Fruit fly (Drosophila melanogaster) whole organism, embryonic: ENCODE results near the gene CG3457.

ENCODE experiments used
- Antp ChIP-seq: fragments of 200-800 bp; sonication (Bioruptor generic); optimal IDR thresholded peaks from 3 replicates; lab custom pipeline; 2016; ENCODE audit warnings: missing biosample characterization, missing genetic modification characterization
- CG11695 ChIP-seq: fragments of 200-800 bp; sonication (Bioruptor generic); IDR thresholded peaks from 3 replicates; pipeline ENCODE4 v1.3.6; 2022; ENCODE audit warnings: missing biosample characterization, missing genetic modification characterization
- CG12155 ChIP-seq: fragments of 200-800 bp; sonication (Bioruptor generic); optimal IDR thresholded peaks from 3 replicates; lab custom pipeline; 2016; ENCODE audit warnings: missing biosample characterization, missing genetic modification characterization
- CG12391 ChIP-seq: fragments of 200-800 bp; sonication (Bioruptor generic); optimal IDR thresholded peaks from 3 replicates; lab custom pipeline; 2018; ENCODE audit warnings: missing biosample characterization, mild to moderate bottlenecking, missing genetic modification characterization, moderate library complexity
- CG13123 ChIP-seq: fragments of 200-800 bp; sonication (Bioruptor generic); optimal IDR thresholded peaks from 2 replicates; lab custom pipeline; 2016; ENCODE audit warnings: missing biosample characterization, missing genetic modification characterization
- CG14965 ChIP-seq: fragments of 200-800 bp; sonication (Bioruptor generic); optimal IDR thresholded peaks from 2 replicates; lab custom pipeline; 2016; ENCODE audit warnings: missing biosample characterization, missing genetic modification characterization, borderline replicate concordance
- CG1529 ChIP-seq: fragments of 200-800 bp; sonication (Bioruptor generic); optimal IDR thresholded peaks from 3 replicates; lab custom pipeline; 2018; ENCODE audit warnings: missing biosample characterization, missing genetic modification characterization
- CG16815 ChIP-seq: fragments of 200-800 bp; sonication (Bioruptor generic); optimal IDR thresholded peaks from 3 replicates; lab custom pipeline; 2017; ENCODE audit warnings: missing biosample characterization, mild to moderate bottlenecking, missing genetic modification characterization
- CG17186 ChIP-seq: fragments of 200-800 bp; sonication (Bioruptor generic); optimal IDR thresholded peaks from 3 replicates; lab custom pipeline; 2017; ENCODE audit warnings: missing biosample characterization, missing genetic modification reagents, missing genetic modification characterization
- CG18262 ChIP-seq: fragments of 200-800 bp; optimal IDR thresholded peaks from 3 replicates; lab custom pipeline; 2019; ENCODE audit warnings: missing biosample characterization, mild to moderate bottlenecking, missing genetic modification characterization, moderate library complexity
- CG1832 ChIP-seq: fragments of 200-800 bp; sonication (Bioruptor generic); optimal IDR thresholded peaks from 2 replicates; lab custom pipeline; 2017; ENCODE audit warnings: missing biosample characterization, mild to moderate bottlenecking, missing genetic modification characterization, inconsistent platforms
- CG2120 ChIP-seq: fragments of 200-800 bp; sonication (Bioruptor generic); optimal IDR thresholded peaks from 3 replicates; lab custom pipeline; 2016; ENCODE audit warnings: missing biosample characterization, missing genetic modification characterization
- CG30403 ChIP-seq: fragments of 200-800 bp; sonication (Bioruptor generic); optimal IDR thresholded peaks from 3 replicates; lab custom pipeline; 2016; ENCODE audit warnings: missing biosample characterization, missing genetic modification characterization
- CG31224 ChIP-seq: fragments of 200-800 bp; sonication (Bioruptor generic); IDR thresholded peaks from 2 replicates; pipeline ENCODE4 v1.3.6; 2022; ENCODE audit warnings: missing biosample characterization, missing genetic modification characterization
- CG3163 ChIP-seq: fragments of 200-800 bp; sonication (Bioruptor generic); optimal IDR thresholded peaks from 3 replicates; lab custom pipeline; 2016; ENCODE audit warnings: missing biosample characterization, missing genetic modification characterization
- CG32767 ChIP-seq: fragments of 200-800 bp; sonication (Bioruptor generic); IDR thresholded peaks from 2 replicates; pipeline ENCODE4 v1.3.6; 2022; ENCODE audit warnings: missing biosample characterization, missing genetic modification characterization
- CG4282 ChIP-seq: fragments of 200-800 bp; sonication (Bioruptor generic); optimal IDR thresholded peaks from 2 replicates; lab custom pipeline; 2016; ENCODE audit warnings: missing biosample characterization, missing genetic modification characterization
- CG4730 ChIP-seq: fragments of 200-800 bp; sonication (Bioruptor generic); IDR thresholded peaks from 2 replicates; pipeline ENCODE4 v1.3.6; 2022; ENCODE audit warnings: missing biosample characterization, missing genetic modification characterization
- CG8359 ChIP-seq: fragments of 200-800 bp; sonication (Bioruptor generic); optimal IDR thresholded peaks from 2 replicates; lab custom pipeline; 2017; ENCODE audit warnings: missing biosample characterization, mild to moderate bottlenecking, missing genetic modification characterization, borderline replicate concordance
- CG8478 ChIP-seq: fragments of >200 bp; optimal IDR thresholded peaks from 2 replicates; lab custom pipeline; 2018
- CG9817 ChIP-seq: fragments of 200-800 bp; sonication (Bioruptor generic); optimal IDR thresholded peaks from 2 replicates; lab custom pipeline; 2018; ENCODE audit warnings: missing biosample characterization, mild to moderate bottlenecking, missing genetic modification characterization, moderate library complexity
- CG9876 ChIP-seq: fragments of 200-800 bp; sonication (Bioruptor generic); optimal IDR thresholded peaks from 2 replicates; lab custom pipeline; 2016; ENCODE audit warnings: missing biosample characterization, missing genetic modification characterization
- CoRest ChIP-seq: fragments of 200-800 bp; sonication (Bioruptor generic); optimal IDR thresholded peaks from 3 replicates; lab custom pipeline; 2018; ENCODE audit warnings: missing biosample characterization, mild to moderate bottlenecking, missing genetic modification characterization, moderate library complexity
- D19A ChIP-seq: fragments of 200-800 bp; optimal IDR thresholded peaks from 3 replicates; lab custom pipeline; 2019; ENCODE audit warnings: missing biosample characterization, mild to moderate bottlenecking, missing genetic modification characterization, moderate library complexity
- Dref ChIP-seq: fragments of 200-800 bp; sonication (Bioruptor generic); IDR thresholded peaks from 2 replicates; pipeline ENCODE4 v1.3.6; 2022; ENCODE audit warnings: missing biosample characterization, missing genetic modification characterization
- Gug ChIP-seq: fragments of 200-800 bp; sonication (Bioruptor generic); IDR thresholded peaks from 4 replicates; pipeline ENCODE4 v1.3.6; 2022; ENCODE audit warnings: missing biosample characterization, missing genetic modification characterization
- H15 ChIP-seq: fragments of 200-800 bp; sonication (Bioruptor generic); IDR thresholded peaks from 3 replicates; pipeline ENCODE4 v1.3.6; 2022; ENCODE audit warnings: missing biosample characterization, missing genetic modification characterization
- Hr51 ChIP-seq, 2 experiments: fragments of 200-800 bp; sonication (Bioruptor generic); optimal IDR thresholded peaks; 2 replicates in 1 of 2; 3 replicates in 1 of 2; lab custom pipeline; 2016 to 2018; ENCODE audit warnings: missing biosample characterization in 2 of 2, missing genetic modification characterization in 2 of 2, mild to moderate bottlenecking in 1 of 2, moderate library complexity in 1 of 2
- Kr ChIP-seq: fragments of 200-800 bp; sonication (Bioruptor generic); optimal IDR thresholded peaks from 2 replicates; lab custom pipeline; 2017; ENCODE audit warnings: missing biosample characterization, mild to moderate bottlenecking, missing genetic modification characterization
- Mrtf ChIP-seq: fragments of 200-800 bp; sonication (Bioruptor generic); IDR thresholded peaks from 3 replicates; pipeline ENCODE4 v1.3.6; 2022; ENCODE audit warnings: missing biosample characterization, missing genetic modification characterization
- Nf-YB ChIP-seq: fragments of 200-800 bp; sonication (Bioruptor generic); optimal IDR thresholded peaks from 3 replicates; lab custom pipeline; 2019; ENCODE audit warnings: missing biosample characterization, mild to moderate bottlenecking, missing genetic modification characterization, moderate library complexity
- Nf-YC ChIP-seq: fragments of 200-800 bp; optimal IDR thresholded peaks from 3 replicates; lab custom pipeline; 2019; ENCODE audit warnings: missing biosample characterization, mild to moderate bottlenecking, missing genetic modification characterization, moderate library complexity
- Opbp ChIP-seq: fragments of 200-800 bp; sonication (Bioruptor generic); IDR thresholded peaks from 3 replicates; pipeline ENCODE4 v1.3.6; 2022; ENCODE audit warnings: missing biosample characterization, missing genetic modification characterization; ENCODE audit not compliant: partially characterized antibody
- Vsx1 ChIP-seq: fragments of 200-800 bp; sonication (Bioruptor generic); optimal IDR thresholded peaks from 2 replicates; lab custom pipeline; 2017; ENCODE audit warnings: missing biosample characterization, mild to moderate bottlenecking, missing genetic modification characterization, missing genetic modification reagents
- chif ChIP-seq, 2 experiments: fragments of 200-800 bp; sonication (Bioruptor generic); optimal IDR thresholded peaks; 3 replicates each; lab custom pipeline; 2016; ENCODE audit warnings: missing biosample characterization in 2 of 2, missing genetic modification characterization in 2 of 2
- crc ChIP-seq: fragments of 200-800 bp; sonication (Bioruptor generic); optimal IDR thresholded peaks from 2 replicates; lab custom pipeline; 2016; ENCODE audit warnings: missing biosample characterization, missing genetic modification characterization
- dm ChIP-seq: fragments of 200-800 bp; sonication (Bioruptor generic); optimal IDR thresholded peaks from 3 replicates; lab custom pipeline; 2016; ENCODE audit warnings: missing biosample characterization, missing genetic modification characterization
- ftz-f1 ChIP-seq: fragments of 200-800 bp; sonication (Bioruptor generic); optimal IDR thresholded peaks from 2 replicates; lab custom pipeline; 2016; ENCODE audit warnings: missing biosample characterization, missing genetic modification characterization
- gem ChIP-seq: fragments of 200-800 bp; sonication (Bioruptor generic); optimal IDR thresholded peaks from 2 replicates; lab custom pipeline; 2019; ENCODE audit warnings: missing biosample characterization, mild to moderate bottlenecking, missing genetic modification characterization, moderate library complexity
- her ChIP-seq: fragments of 200-800 bp; sonication (Bioruptor generic); optimal IDR thresholded peaks from 2 replicates; lab custom pipeline; 2016; ENCODE audit warnings: missing biosample characterization, missing genetic modification characterization
- kah ChIP-seq: fragments of 200-800 bp; sonication (Bioruptor generic); optimal IDR thresholded peaks from 2 replicates; lab custom pipeline; 2018; ENCODE audit warnings: missing biosample characterization, mild to moderate bottlenecking, missing genetic modification characterization
- kni ChIP-seq: fragments of 200-800 bp; sonication (Bioruptor generic); optimal IDR thresholded peaks from 3 replicates; lab custom pipeline; 2017; ENCODE audit warnings: mild to moderate bottlenecking, missing biosample characterization, missing genetic modification reagents, missing genetic modification characterization
- lov ChIP-seq, 2 experiments: fragments of 200-800 bp in 1 of 2; fragments of >200 bp in 1 of 2; sonication (Bioruptor generic) in 1 of 2; IDR thresholded peaks in 1 of 2; optimal IDR thresholded peaks in 1 of 2; 2 replicates in 1 of 2; 3 replicates in 1 of 2; pipeline versions ENCODE4 v1.3.6 to Lab custom; 2017 to 2022; ENCODE audit warnings: missing biosample characterization in 1 of 2, missing genetic modification characterization in 1 of 2
- mam ChIP-seq: fragments of 200-800 bp; sonication (Bioruptor generic); optimal IDR thresholded peaks from 3 replicates; lab custom pipeline; 2016; ENCODE audit warnings: missing biosample characterization, missing genetic modification characterization
- nerfin-1 ChIP-seq: fragments of 200-800 bp; sonication (Bioruptor generic); optimal IDR thresholded peaks from 3 replicates; lab custom pipeline; 2019; ENCODE audit warnings: missing biosample characterization, mild to moderate bottlenecking, missing genetic modification characterization, moderate library complexity
- odd ChIP-seq: fragments of 200-800 bp; sonication (Bioruptor generic); optimal IDR thresholded peaks from 2 replicates; lab custom pipeline; 2017; ENCODE audit warnings: missing biosample characterization, mild to moderate bottlenecking, missing genetic modification characterization
- otp ChIP-seq: fragments of 200-800 bp; sonication (Bioruptor generic); IDR thresholded peaks from 3 replicates; pipeline ENCODE4, ENCODE4 v1.3.6; 2022; ENCODE audit warnings: missing biosample characterization, missing genetic modification characterization
- phol ChIP-seq: fragments of 200-800 bp; sonication (Bioruptor generic); optimal IDR thresholded peaks from 3 replicates; lab custom pipeline; 2018; ENCODE audit warnings: missing biosample characterization, mild to moderate bottlenecking, missing genetic modification characterization, moderate library complexity
- pnt ChIP-seq: fragments of 200-800 bp; sonication (Bioruptor generic); optimal IDR thresholded peaks from 3 replicates; lab custom pipeline; 2016; ENCODE audit warnings: missing biosample characterization, missing genetic modification characterization
- pros ChIP-seq: fragments of 200-800 bp; sonication (Bioruptor generic); optimal IDR thresholded peaks from 3 replicates; lab custom pipeline; 2019; ENCODE audit warnings: missing biosample characterization, mild to moderate bottlenecking, missing genetic modification characterization, moderate library complexity
- seq ChIP-seq: fragments of 200-800 bp; sonication (Bioruptor generic); IDR thresholded peaks from 2 replicates; pipeline ENCODE4 v1.3.6; 2022; ENCODE audit warnings: missing biosample characterization, missing genetic modification characterization
- sisA ChIP-seq: fragments of 200-800 bp; sonication (Bioruptor generic); IDR thresholded peaks from 2 replicates; pipeline ENCODE4 v1.3.6; 2022; ENCODE audit warnings: missing biosample characterization, missing genetic modification characterization
- tx ChIP-seq: fragments of 200-800 bp; sonication (Bioruptor generic); optimal IDR thresholded peaks from 2 replicates; lab custom pipeline; 2016; ENCODE audit warnings: missing biosample characterization, missing genetic modification characterization
- vvl ChIP-seq: fragments of 200-800 bp; sonication (Bioruptor generic); IDR thresholded peaks from 2 replicates; pipeline ENCODE4 v1.3.6; 2022; ENCODE audit warnings: missing biosample characterization, missing genetic modification characterization

Gene CG3457

dm6 chrX:2139610-2140009 is 48.0 kb upstream of the CG3457 start:
- TF ChIP-seq seq (GFP tag; lab: Robert Waterston, UW) (0 out of 2 replicates have a peak, but pooled peaks have one; percentile 36), CoRest (no peak), gem (no peak), CG17186 (GFP tag; lab: Kevin White, UChicago) (no peak), Antp (GFP tag; lab: Kevin White, UChicago) (no peak), Dref (GFP tag; lab: Robert Waterston, UW) (no peak), CG14965 (no peak), Nf-YB (peak; percentile 55), pnt (no peak), pros (GFP tag; lab: Kevin White, UChicago) (peak; percentile 45), CG18262 (tag; lab: Kevin White, UChicago) (no peak), CG9817 (tag; lab: Kevin White, UChicago) (no peak), odd (GFP tag; lab: Kevin White, UChicago) (no peak), CG11695 (GFP tag; lab: Robert Waterston, UW) (no peak), CG13123 (GFP tag; lab: Kevin White, UChicago) (no peak), CG9876 (GFP tag; lab: Kevin White, UChicago) (no peak), CG8478 (no peak), sisA (no peak), crc (GFP tag; lab: Kevin White, UChicago) (no peak), CG3163 (GFP tag; lab: Kevin White, UChicago) (no peak), H15 (GFP tag; lab: Robert Waterston, UW) (no peak), CG1832 (no peak), Kr (GFP tag; lab: Kevin White, UChicago) (peak; percentile 76), dm (GFP tag; lab: Kevin White, UChicago) (no peak), tx (GFP tag; lab: Kevin White, UChicago) (no peak), CG4282 (no peak), Nf-YC (tag; lab: Kevin White, UChicago) (peak; percentile 77), CG12391 (no peak), CG1529 (GFP tag; lab: Kevin White, UChicago) (no peak), CG2120 (no peak), mam (GFP tag; lab: Kevin White, UChicago) (no peak), her (no peak), kah (GFP tag; lab: Kevin White, UChicago) (no peak), CG4730 (GFP tag; lab: Robert Waterston, UW) (no peak), Hr51 (GFP tag; optimal IDR thresholded peaks at IDR 0.05; lab: Kevin White, UChicago) (no peak), CG30403 (GFP tag; lab: Kevin White, UChicago) (no peak), otp (GFP tag; lab: Robert Waterston, UW) (no peak), ftz-f1 (no peak), Opbp (GFP tag; lab: Robert Waterston, UW) (no peak), CG31224 (GFP tag; lab: Robert Waterston, UW) (no peak), Gug (no peak), CG8359 (GFP tag; lab: Kevin White, UChicago) (no peak), CG16815 (GFP tag; lab: Kevin White, UChicago) (no peak)

- TF ChIP-seq Mrtf = no peak
- peak; percentile 75; the same call in 1 of the 2 replicates for TF ChIP-seq seq (GFP tag; lab: Robert Waterston, UW)
- peak; percentile 29 for TF ChIP-seq nerfin-1 (tag; lab: Kevin White, UChicago)
- no peak for TF ChIP-seq CG12155
- TF ChIP-seq phol = peak; percentile 24
- TF ChIP-seq pnt = no peak
- no peak for TF ChIP-seq lov (optimal IDR thresholded peaks at IDR 0.05; lab: Kevin White, UChicago)
- TF ChIP-seq lov (GFP tag; IDR thresholded peaks at IDR 0.05; lab: Robert Waterston, UW) = no peak
- TF ChIP-seq Vsx1 (GFP tag; lab: Kevin White, UChicago) = peak; percentile 8
- no peak for TF ChIP-seq chif (GFP tag; optimal IDR thresholded peaks at IDR 0.05; lab: Kevin White, UChicago)
- peak; percentile 41; the same call in 1 of the 2 replicates for TF ChIP-seq vvl
- peak; percentile 33 for TF ChIP-seq kni (GFP tag; lab: Kevin White, UChicago)
- no peak for TF ChIP-seq D19A (tag; lab: Kevin White, UChicago)
- peak; percentile 29; the same call in 1 of the 2 replicates for TF ChIP-seq CG32767 (GFP tag; lab: Robert Waterston, UW)
These were observed 47.1 kb upstream of the CG3457 start for dm6 chrX:2140487-2140886.
